Fruit fly (Drosophila melanogaster) whole organism, wandering third instar larva: ENCODE results near the gene CG7080.
"Not testable (repeated sequence)": the region's sequence is repeated elsewhere in the genome, so short reads cannot be mapped to it uniquely, and the experiment has no call there.

Experiments used
- Abd-B ChIP-seq: fragments of >200 bp; optimal IDR thresholded peaks from 2 replicates; lab custom pipeline; 2017; ENCODE audit warnings: missing biosample characterization, missing genetic modification characterization
- CG32264 ChIP-seq: fragments of 200-800 bp; sonication (Bioruptor generic); optimal IDR thresholded peaks from 2 replicates; lab custom pipeline; 2016; ENCODE audit warnings: missing biosample characterization, missing genetic modification characterization
- CG9705 ChIP-seq: fragments of 200-800 bp; sonication (Bioruptor generic); optimal IDR thresholded peaks from 2 replicates; lab custom pipeline; 2018; ENCODE audit warnings: missing biosample characterization, mild to moderate bottlenecking, missing genetic modification characterization
- CrebA ChIP-seq: fragments of 200-800 bp; sonication (Bioruptor generic); optimal IDR thresholded peaks from 2 replicates; lab custom pipeline; 2016; ENCODE audit warnings: missing biosample characterization, mild to moderate bottlenecking, missing genetic modification characterization, borderline replicate concordance
- Dif ChIP-seq: fragments of 200-275, 200-300 bp; sonication (Bioruptor generic); optimal IDR thresholded peaks from 2 replicates; lab custom pipeline; 2018; ENCODE audit warnings: missing biosample characterization, missing genetic modification characterization; ENCODE audit not compliant: partially characterized antibody
- HLH106 ChIP-seq: fragments of 200-800 bp; optimal IDR thresholded peaks from 3 replicates; lab custom pipeline; 2019; ENCODE audit warnings: missing biosample characterization, mild to moderate bottlenecking, missing genetic modification characterization, moderate library complexity
- Hnf4 ChIP-seq: fragments of 200-800 bp; sonication (Bioruptor generic); optimal IDR thresholded peaks from 2 replicates; lab custom pipeline; 2016; ENCODE audit warnings: missing biosample characterization, mild to moderate bottlenecking, missing genetic modification characterization
- Hr83 ChIP-seq: fragments of 200-300 bp; sonication (Bioruptor generic); optimal IDR thresholded peaks from 2 replicates; lab custom pipeline; 2016; ENCODE audit warnings: missing biosample characterization, mild to moderate bottlenecking, missing genetic modification characterization, moderate library complexity; ENCODE audit not compliant: poor library complexity, severe bottlenecking
- Jra ChIP-seq: sonication (Bioruptor generic); optimal IDR thresholded peaks from 2 replicates; lab custom pipeline; 2016; ENCODE audit warnings: missing biosample characterization, missing genetic modification characterization
- Mio ChIP-seq: sonication (Bioruptor generic); optimal IDR thresholded peaks from 2 replicates; lab custom pipeline; 2016; ENCODE audit warnings: missing biosample characterization, missing genetic modification characterization
- Myc ChIP-seq: fragments of >200 bp; optimal IDR thresholded peaks from 2 replicates; lab custom pipeline; 2017
- N ChIP-seq: fragments of >200 bp; optimal IDR thresholded peaks from 2 replicates; lab custom pipeline; 2018; ENCODE audit warnings: missing biosample characterization, missing external identifiers, missing genetic modification characterization
- OdsH ChIP-seq: fragments of 200-800 bp; sonication (Bioruptor generic); optimal IDR thresholded peaks from 2 replicates; lab custom pipeline; 2016; ENCODE audit warnings: missing biosample characterization, mild to moderate bottlenecking, missing genetic modification characterization
- Rel ChIP-seq, 2 experiments: fragments of 200-800 bp; sonication (Bioruptor generic) in 1 of 2; optimal IDR thresholded peaks; 2 replicates in 1 of 2; 3 replicates in 1 of 2; lab custom pipeline; 2016 to 2019; ENCODE audit warnings: mild to moderate bottlenecking in 2 of 2, missing biosample characterization in 2 of 2, missing genetic modification characterization in 2 of 2, moderate library complexity in 1 of 2
- Vsx2 ChIP-seq: fragments of 200-300, 225-300 bp; sonication (Bioruptor generic); optimal IDR thresholded peaks from 2 replicates; lab custom pipeline; 2018; ENCODE audit warnings: missing biosample characterization, missing genetic modification characterization; ENCODE audit not compliant: partially characterized antibody
- br ChIP-seq: fragments of 200-800 bp; sonication (Bioruptor generic); optimal IDR thresholded peaks from 2 replicates; lab custom pipeline; 2016; ENCODE audit warnings: missing biosample characterization, missing genetic modification characterization
- brk ChIP-seq: fragments of 200-800 bp; sonication (Bioruptor generic); optimal IDR thresholded peaks from 2 replicates; lab custom pipeline; 2016; ENCODE audit warnings: missing biosample characterization, mild to moderate bottlenecking, missing genetic modification characterization
- dl ChIP-seq, 2 experiments: fragments of 175-275, 200-275 bp in 1 of 2; fragments of 200-275 bp in 1 of 2; sonication (Bioruptor generic); optimal IDR thresholded peaks; lab custom pipeline; 2018; ENCODE audit warnings: mild to moderate bottlenecking in 2 of 2, missing biosample characterization in 2 of 2, missing genetic modification characterization in 2 of 2, moderate library complexity in 2 of 2; ENCODE audit not compliant: partially characterized antibody in 2 of 2, insufficient read depth in 1 of 2
- dmrt93B ChIP-seq: fragments of 200-800 bp; sonication (Bioruptor generic); optimal IDR thresholded peaks from 2 replicates; lab custom pipeline; 2018; ENCODE audit warnings: missing biosample characterization, mild to moderate bottlenecking, missing genetic modification characterization
- dsf ChIP-seq: sonication (Bioruptor generic); optimal IDR thresholded peaks from 2 replicates; lab custom pipeline; 2016; ENCODE audit warnings: missing biosample characterization, missing genetic modification characterization, borderline replicate concordance
- ey ChIP-seq: fragments of 200-800 bp; sonication (Bioruptor generic); optimal IDR thresholded peaks from 2 replicates; lab custom pipeline; 2016; ENCODE audit warnings: missing biosample characterization, missing genetic modification characterization
- foxo ChIP-seq, 2 experiments: fragments of 200-800 bp; sonication (Bioruptor generic); optimal IDR thresholded peaks; 2 replicates in 1 of 2; 3 replicates in 1 of 2; lab custom pipeline; 2016 to 2017; ENCODE audit warnings: missing biosample characterization in 2 of 2, missing genetic modification characterization in 2 of 2
- fru ChIP-seq: fragments of 200-800 bp; sonication (Bioruptor generic); optimal IDR thresholded peaks from 3 replicates; lab custom pipeline; 2016; ENCODE audit warnings: missing biosample characterization, mild to moderate bottlenecking, missing genetic modification characterization
- h ChIP-seq: fragments of 200-800 bp; sonication (Bioruptor generic); optimal IDR thresholded peaks from 3 replicates; lab custom pipeline; 2016; ENCODE audit warnings: missing biosample characterization, mild to moderate bottlenecking, missing genetic modification characterization
- jim ChIP-seq: fragments of 175-275, 200-325 bp; sonication (Bioruptor generic); optimal IDR thresholded peaks from 2 replicates; lab custom pipeline; 2016; ENCODE audit warnings: missing biosample characterization, mild to moderate bottlenecking, missing genetic modification characterization
- lola ChIP-seq: fragments of >200 bp; optimal IDR thresholded peaks from 2 replicates; lab custom pipeline; 2017; ENCODE audit warnings: missing biosample characterization, missing genetic modification characterization
- psq ChIP-seq: fragments of 200-800 bp; sonication (Bioruptor generic); optimal IDR thresholded peaks from 3 replicates; lab custom pipeline; 2017; ENCODE audit warnings: missing biosample characterization, mild to moderate bottlenecking, missing genetic modification characterization, moderate library complexity
- sage ChIP-seq: fragments of 200-800 bp; sonication (Bioruptor generic); optimal IDR thresholded peaks from 2 replicates; lab custom pipeline; 2016; ENCODE audit warnings: missing biosample characterization, mild to moderate bottlenecking, missing genetic modification characterization
- sv ChIP-seq: fragments of 200-800 bp; sonication (Bioruptor generic); optimal IDR thresholded peaks from 3 replicates; lab custom pipeline; 2016; ENCODE audit warnings: missing biosample characterization, missing genetic modification characterization
- tai ChIP-seq: sonication (Bioruptor generic); optimal IDR thresholded peaks from 2 replicates; lab custom pipeline; 2016; ENCODE audit warnings: missing biosample characterization, missing genetic modification characterization
- usp ChIP-seq: fragments of >200 bp; optimal IDR thresholded peaks from 2 replicates; lab custom pipeline; 2017; ENCODE audit warnings: missing biosample characterization, missing genetic modification characterization
- woc ChIP-seq: sonication (Bioruptor generic); optimal IDR thresholded peaks from 2 replicates; lab custom pipeline; 2016; ENCODE audit warnings: missing biosample characterization, mild to moderate bottlenecking, missing genetic modification characterization

CG7080 gene

DNA sequence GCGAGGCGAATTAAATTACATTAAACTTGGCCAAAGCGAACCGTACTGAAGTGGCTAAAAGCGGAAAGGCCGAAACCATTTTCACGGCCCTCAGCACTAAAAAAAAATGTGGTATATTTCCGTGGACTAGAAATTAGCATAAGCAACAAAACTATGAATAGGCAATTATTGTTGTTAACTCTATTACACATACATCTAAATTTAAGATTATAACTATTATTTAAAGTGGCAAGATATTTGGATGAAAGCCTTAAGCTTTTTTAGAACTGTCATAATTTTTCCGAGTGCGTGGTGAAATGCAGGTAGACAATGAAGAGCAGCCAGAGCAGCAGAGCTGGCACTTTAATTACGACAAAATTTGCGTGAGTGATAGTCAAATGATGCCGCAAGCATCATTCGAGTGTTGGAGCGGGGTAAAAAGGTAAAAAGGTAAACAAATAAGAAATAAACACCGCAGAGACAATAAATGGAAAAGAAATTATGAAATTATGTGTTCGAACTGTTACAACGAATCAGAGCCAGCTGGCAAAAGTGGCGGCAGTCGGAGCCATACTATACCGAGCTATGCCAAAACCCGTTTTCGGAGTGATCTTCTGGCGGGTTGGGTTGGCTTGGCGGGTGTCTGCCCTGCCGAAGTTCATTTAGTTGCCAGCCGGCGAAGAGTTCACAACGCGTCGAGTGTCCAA lies at the start of gene CG7080:
TSS of gene CG7080 (plus strand) at position 636 of the 686 bp plus-strand sequence.
- no peak for TF ChIP-seq br (GFP tag; lab: Kevin White, UChicago)
- no peak for TF ChIP-seq brk (GFP tag; lab: Kevin White, UChicago)
- TF ChIP-seq Jra: no peak
- TF ChIP-seq CG9705: no peak
- peak; percentile 1 for TF ChIP-seq h (GFP tag; lab: Kevin White, UChicago)

DNA sequence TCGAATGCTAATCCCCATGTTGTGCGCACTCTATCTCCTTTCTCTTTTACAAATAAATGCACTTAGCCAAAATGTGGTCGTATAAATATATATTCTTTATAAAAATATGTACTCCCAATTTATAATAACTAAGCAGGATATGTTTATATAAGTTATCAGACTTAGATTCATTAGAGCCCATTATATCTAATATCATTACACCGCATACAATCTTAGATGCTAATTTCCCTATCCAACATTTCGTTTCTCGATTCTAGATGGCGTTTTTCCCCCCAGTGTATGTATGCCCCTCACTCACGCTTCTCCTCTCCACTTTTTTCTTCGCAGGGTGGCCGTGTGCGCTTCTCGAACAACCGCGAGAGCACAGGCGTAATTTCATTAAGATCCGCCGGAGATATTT lies 41.6 kb upstream of the CG7080 start:
- TF ChIP-seq CrebA (no peak), Vsx2 (no peak), sage (no peak), woc (GFP tag; lab: Kevin White, UChicago) (no peak), Myc (lab: Kevin White, UChicago) (no peak), usp (no peak), lola (GFP tag; lab: Kevin White, UChicago) (no peak), CG9705 (no peak), HLH106 (no peak), Hnf4 (GFP tag; lab: Kevin White, UChicago) (no peak), dmrt93B (no peak), psq (GFP tag; lab: Kevin White, UChicago) (no peak), CG32264 (no peak), sv (no peak), Dif (GFP tag; lab: Kevin White, UChicago) (no peak), tai (no peak), h (GFP tag; lab: Kevin White, UChicago) (no peak), foxo (GFP tag; optimal IDR thresholded peaks at IDR 0.05; lab: Kevin White, UChicago) (no peak), dsf (no peak), dl (GFP tag; optimal IDR thresholded peaks at IDR 0.05; lab: Kevin White, UChicago; ENCODE audit: insufficient read depth in 1 of 2, partially characterized antibody in 2 of 2) (no peak)

DNA sequence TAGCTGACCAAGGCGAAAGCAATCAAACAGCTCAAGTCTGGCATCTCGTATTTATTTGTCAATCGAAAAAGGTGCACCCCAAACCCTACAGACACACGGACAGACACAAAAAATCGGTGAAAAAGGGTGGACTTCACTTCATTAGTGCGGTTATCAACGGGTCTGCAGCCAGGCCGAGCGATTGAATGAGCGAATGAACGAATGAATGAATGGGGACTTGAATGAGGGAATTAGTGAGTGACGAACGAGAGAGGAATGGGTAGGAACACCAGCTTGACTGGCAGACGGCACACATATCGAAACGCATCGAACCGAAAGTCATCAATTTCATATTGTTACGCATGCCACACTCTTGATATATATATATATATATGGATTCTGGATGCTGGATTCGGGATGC lies 40.8 kb upstream of the CG7080 start:
- TF ChIP-seq Myc (lab: Kevin White, UChicago): no peak
- no peak for TF ChIP-seq Abd-B (GFP tag; lab: Kevin White, UChicago)
- TF ChIP-seq psq (GFP tag; lab: Kevin White, UChicago): no peak
- TF ChIP-seq fru (GFP tag; lab: Kevin White, UChicago): no peak
- no peak for TF ChIP-seq sage
- TF ChIP-seq ey (GFP tag; lab: Kevin White, UChicago): no peak
- TF ChIP-seq N (GFP tag; lab: Kevin White, UChicago): no peak
- no peak for TF ChIP-seq lola (GFP tag; lab: Kevin White, UChicago)
- TF ChIP-seq dl (GFP tag; optimal IDR thresholded peaks at IDR 0.05; lab: Kevin White, UChicago; ENCODE audit: insufficient read depth in 1 of 2, partially characterized antibody in 2 of 2): no peak
- no peak for TF ChIP-seq jim (GFP tag; lab: Kevin White, UChicago)
- TF ChIP-seq Rel (GFP tag; optimal IDR thresholded peaks at IDR 0.05; lab: Kevin White, UChicago): no peak
- no peak for TF ChIP-seq Rel (tag; optimal IDR thresholded peaks at IDR 0.05; lab: Kevin White, UChicago)
- no peak for TF ChIP-seq HLH106
- no peak for TF ChIP-seq OdsH (GFP tag; lab: Kevin White, UChicago)
- TF ChIP-seq CG9705: no peak
- no peak for TF ChIP-seq Vsx2
- no peak for TF ChIP-seq Mio
- TF ChIP-seq Hr83 (GFP tag; lab: Kevin White, UChicago): no peak

DNA sequence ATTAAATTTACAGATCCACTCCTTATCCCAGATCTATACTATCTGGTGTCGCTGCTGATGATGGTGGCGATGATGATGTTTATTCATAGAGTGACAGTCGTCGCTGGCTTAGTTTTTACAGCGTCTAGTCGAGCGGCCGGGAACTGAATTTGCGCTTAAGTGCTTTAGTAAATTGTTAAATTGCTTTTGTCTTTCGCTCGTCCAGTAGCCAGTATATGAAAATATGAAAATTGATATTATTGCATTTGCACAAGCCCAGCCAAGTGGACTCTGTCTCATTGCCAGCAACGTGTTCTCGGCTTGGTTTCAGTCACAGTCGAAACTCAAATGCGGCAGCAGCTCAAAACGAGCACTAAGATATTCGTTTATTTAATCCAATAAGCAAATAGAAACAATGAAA lies 30.6 kb upstream of the CG7080 start, which contains the start of gene CG7084:
TSS of gene CG7084 (plus strand) at position 301 of the 400 bp plus-strand sequence.
- TF ChIP-seq HLH106, Vsx2, CG9705: not testable (repeated sequence)

DNA sequence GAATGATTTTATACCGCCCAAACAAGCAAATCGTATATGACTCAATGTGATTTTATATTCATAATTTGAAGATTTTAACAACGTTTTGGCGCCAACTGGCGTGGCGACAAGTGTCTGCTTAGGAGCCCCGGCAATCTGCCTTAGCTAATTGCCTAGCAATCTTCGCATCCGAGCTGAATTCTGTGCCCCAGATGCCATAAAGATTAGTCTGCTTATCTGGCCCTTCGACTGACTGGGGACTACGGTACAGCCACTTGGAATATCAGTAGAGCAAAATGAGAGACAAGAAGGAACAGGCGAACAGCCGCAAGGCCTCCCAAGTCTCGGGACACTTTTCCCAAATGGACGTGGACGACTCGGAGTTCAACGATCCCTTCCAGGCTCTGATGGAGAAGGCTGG lies 29.0 kb upstream of the CG7080 start:
- TF ChIP-seq dmrt93B (no peak), sv (no peak), OdsH (GFP tag; lab: Kevin White, UChicago) (no peak), psq (GFP tag; lab: Kevin White, UChicago) (no peak), dl (GFP tag; optimal IDR thresholded peaks at IDR 0.05; lab: Kevin White, UChicago; ENCODE audit: insufficient read depth in 1 of 2, partially characterized antibody in 2 of 2) (no peak)
